Worm (Caenorhabditis elegans) whole organism, L3 larva: ENCODE measurements around the gene F23F12.12.

Experiments used
- aly-2 ChIP-seq: fragments of 150-350 bp; optimal IDR thresholded peaks from 2 replicates; lab custom pipeline; 2014; ENCODE audit warnings: missing biosample characterization, missing genetic modification characterization
- ceh-28 ChIP-seq: fragments of 150-350 bp; optimal IDR thresholded peaks from 2 replicates; lab custom pipeline; 2014; ENCODE audit warnings: missing biosample characterization, missing genetic modification reagents, missing genetic modification characterization
- ceh-82 ChIP-seq: fragments of 150-350 bp; optimal IDR thresholded peaks from 2 replicates; lab custom pipeline; 2014; ENCODE audit warnings: missing biosample characterization, missing genetic modification characterization
- elt-1 ChIP-seq: fragments of 150-350 bp; optimal IDR thresholded peaks from 2 replicates; lab custom pipeline; 2014; ENCODE audit warnings: missing biosample characterization, missing genetic modification characterization
- elt-2 ChIP-seq: sonication (generic microtip); optimal IDR thresholded peaks from 2 replicates; lab custom pipeline; 2016; ENCODE audit warnings: missing genetic modification reagents, mild to moderate bottlenecking, missing genetic modification characterization, missing compliant biosample characterization
- fkh-10 ChIP-seq: sonication (generic microtip); optimal IDR thresholded peaks from 2 replicates; lab custom pipeline; 2017; ENCODE audit warnings: missing biosample characterization, missing genetic modification reagents, missing genetic modification characterization
- hmg-11 ChIP-seq: sonication (generic microtip); optimal IDR thresholded peaks from 2 replicates; lab custom pipeline; 2016; ENCODE audit warnings: missing genetic modification characterization, missing compliant biosample characterization
- jun-1 ChIP-seq: fragments of 150-350 bp; optimal IDR thresholded peaks from 2 replicates; lab custom pipeline; 2014; ENCODE audit warnings: missing biosample characterization, missing genetic modification reagents, missing genetic modification characterization
- lin-15B ChIP-seq: fragments of 150-350 bp; optimal IDR thresholded peaks from 2 replicates; lab custom pipeline; 2014; ENCODE audit warnings: missing biosample characterization, missing genetic modification characterization
- mml-1 ChIP-seq: fragments of 150-350 bp; sonication (generic microtip); optimal IDR thresholded peaks from 3 replicates; lab custom pipeline; 2014; ENCODE audit warnings: missing biosample characterization, missing genetic modification characterization
- nfya-1 ChIP-seq: sonication (generic microtip); optimal IDR thresholded peaks from 2 replicates; lab custom pipeline; 2017; ENCODE audit warnings: missing genetic modification characterization, mild to moderate bottlenecking, missing compliant biosample characterization, antibody characterized with exemption, moderate library complexity; ENCODE audit not compliant: insufficient read depth
- nhr-25 ChIP-seq: sonication (generic microtip); optimal IDR thresholded peaks from 2 replicates; lab custom pipeline; 2017; ENCODE audit warnings: missing biosample characterization, missing genetic modification characterization
- nhr-43 ChIP-seq: sonication (generic microtip); optimal IDR thresholded peaks from 2 replicates; lab custom pipeline; 2016; ENCODE audit warnings: mild to moderate bottlenecking, missing genetic modification characterization, missing compliant biosample characterization; ENCODE audit not compliant: poor library complexity, severe bottlenecking
- nhr-77 ChIP-seq: fragments of 150-350 bp; optimal IDR thresholded peaks from 2 replicates; lab custom pipeline; 2014; ENCODE audit warnings: missing biosample characterization, missing genetic modification characterization
- pha-4 ChIP-seq: fragments of 150-350 bp; optimal IDR thresholded peaks from 2 replicates; lab custom pipeline; 2014; ENCODE audit warnings: missing biosample characterization, missing genetic modification reagents, missing genetic modification characterization
- skn-1 ChIP-seq: fragments of 150-350 bp; optimal IDR thresholded peaks from 2 replicates; lab custom pipeline; 2014; ENCODE audit warnings: missing biosample characterization, missing genetic modification characterization
- snpc-4 ChIP-seq: fragments of 150-350 bp; optimal IDR thresholded peaks from 2 replicates; lab custom pipeline; 2014; ENCODE audit warnings: missing biosample characterization, missing genetic modification characterization
- tbx-2 ChIP-seq: sonication (generic microtip); optimal IDR thresholded peaks from 2 replicates; lab custom pipeline; 2016; ENCODE audit warnings: mild to moderate bottlenecking, missing genetic modification characterization, missing compliant biosample characterization

The F23F12.12 gene

ce11 chrIII:6551187-6552058, 43.5 kb downstream of the F23F12.12 start, which contains the start of gene C09E7.7:
TSS of gene C09E7.7 (minus strand) at chrIII:6551243.
- TF ChIP-seq hmg-11 (tag; lab: Kevin White, UChicago) (peak; percentile 11), lin-15B (tag; lab: Kevin White, UChicago) (peak; percentile 21), ceh-28 (tag; lab: Kevin White, UChicago) (peak; percentile 0), nhr-43 (tag; lab: Kevin White, UChicago) (peak; percentile 63), pha-4 (tag; lab: Kevin White, UChicago) (peak; percentile 30), elt-1 (tag; lab: Kevin White, UChicago) (peak; percentile 36), fkh-10 (peak; percentile 2), nhr-25 (peak; percentile 15), nfya-1 (tag; lab: Kevin White, UChicago) (peak; percentile 50), snpc-4 (tag; lab: Kevin White, UChicago) (peak; percentile 25), elt-2 (tag; lab: Kevin White, UChicago) (peak; percentile 16), tbx-2 (tag; lab: Kevin White, UChicago) (peak; percentile 21)

ce11 chrIII:6558487-6558886, 50.6 kb downstream of the F23F12.12 start, which contains the start of gene C09E7.8:
TSS of gene C09E7.8 (minus strand) at chrIII:6558587.
- no peak for TF ChIP-seq tbx-2 (tag; lab: Kevin White, UChicago)
- no peak for TF ChIP-seq nhr-77 (tag; lab: Kevin White, UChicago)
- no peak for TF ChIP-seq ceh-82 (tag; lab: Kevin White, UChicago)
- TF ChIP-seq mml-1 (tag; lab: Kevin White, UChicago), result no peak
- no peak for TF ChIP-seq nhr-43 (tag; lab: Kevin White, UChicago)
- no peak for TF ChIP-seq jun-1 (tag; lab: Kevin White, UChicago)
- TF ChIP-seq skn-1 (tag; lab: Kevin White, UChicago), result no peak
- TF ChIP-seq aly-2 (tag; lab: Kevin White, UChicago), result no peak
